Worm (Caenorhabditis elegans): ENCODE data around the gene B0001.7.

Gene B0001.7

ce11 chrIV:12154195-12154677 is at the start of gene B0001.7:
Gene B0001.7 (minus strand): TSS chrIV:12154245.
- no peak for TF ChIP-seq let-607 (tag; optimal IDR thresholded peaks at IDR 0.05)
- TF ChIP-seq pha-4 (tag; optimal IDR thresholded peaks at IDR 0.05): no peak
- TF ChIP-seq F33H1.4 (GFP tag; IDR thresholded peaks at IDR 0.05): peak; percentile 86
- TF ChIP-seq efl-1 (GFP tag; optimal IDR thresholded peaks at IDR 0.05): peak; percentile 69
- TF ChIP-seq ceh-91 (GFP tag; IDR thresholded peaks at IDR 0.05): peak; percentile 65; the same call in 1 of the 2 replicates
- TF ChIP-seq xnd-1 (tag; optimal IDR thresholded peaks at IDR 0.05): peak; percentile 83
- TF ChIP-seq let-526 (GFP tag; IDR thresholded peaks at IDR 0.05): no peak
- TF ChIP-seq snpc-4 (GFP tag; optimal IDR thresholded peaks at IDR 0.05): no peak
- TF ChIP-seq snpc-4 (tag; optimal IDR thresholded peaks at IDR 0.05): peak in 1 of 4 experiments; percentile 36
- TF ChIP-seq K11D2.4 (GFP tag; IDR thresholded peaks at IDR 0.05): no peak
- no peak for TF ChIP-seq Y53F4B.3 (GFP tag; IDR thresholded peaks at IDR 0.05)
- peak; percentile 66 for TF ChIP-seq lin-54 (GFP tag; optimal IDR thresholded peaks at IDR 0.05)
- peak; percentile 76 for TF ChIP-seq madf-8 (GFP tag; conservative IDR thresholded peaks at IDR 0.05)
- no peak for TF ChIP-seq lin-40 (tag; optimal IDR thresholded peaks at IDR 0.05)
- TF ChIP-seq madf-6 (GFP tag; IDR thresholded peaks at IDR 0.05): peak; percentile 88
- no peak for TF ChIP-seq snpc-1.1 (tag; optimal IDR thresholded peaks at IDR 0.05; ENCODE audit: insufficient read depth)
- TF ChIP-seq lsy-27 (tag; optimal IDR thresholded peaks at IDR 0.05; ENCODE audit: borderline replicate concordance, insufficient read depth): no peak
- TF ChIP-seq lsl-1 (GFP tag; optimal IDR thresholded peaks at IDR 0.05): peak; percentile 90
- no peak for TF ChIP-seq ztf-28 (GFP tag; IDR thresholded peaks at IDR 0.05)
- TF ChIP-seq F57C9.4 (tag; optimal IDR thresholded peaks at IDR 0.05): no peak
- TF ChIP-seq attf-5 (GFP tag; optimal IDR thresholded peaks at IDR 0.05): no peak
- TF ChIP-seq egl-44 (GFP tag; IDR thresholded peaks at IDR 0.05): no peak
- peak; percentile 22 for TF ChIP-seq tbp1 (GFP tag; optimal IDR thresholded peaks at IDR 0.05)
- TF ChIP-seq pbrm-1 (GFP tag; IDR thresholded peaks at IDR 0.05): no peak
- TF ChIP-seq aptf-2 (GFP tag; conservative IDR thresholded peaks at IDR 0.05): no peak
- no peak for TF ChIP-seq sea-2 (GFP tag; IDR thresholded peaks at IDR 0.05)
- TF ChIP-seq him-1 (tag; optimal IDR thresholded peaks at IDR 0.05): no peak
- TF ChIP-seq hmg-1.2 (GFP tag; IDR thresholded peaks at IDR 0.05): no peak
- TF ChIP-seq ceh-100 (GFP tag; IDR thresholded peaks at IDR 0.05): no peak
- no peak for TF ChIP-seq ztf-22 (GFP tag; optimal IDR thresholded peaks at IDR 0.05)
- peak; percentile 46; the same call in 1 of the 2 replicates for TF ChIP-seq D2030.7 (GFP tag; IDR thresholded peaks at IDR 0.05)
- TF ChIP-seq T07F8.4 (tag; optimal IDR thresholded peaks at IDR 0.05): no peak
- no peak for TF ChIP-seq atf-7 (tag; optimal IDR thresholded peaks at IDR 0.05)
- no peak for TF ChIP-seq F37B4.10 (GFP tag; IDR thresholded peaks at IDR 0.05)
- no peak for TF ChIP-seq ceh-58 (GFP tag; IDR thresholded peaks at IDR 0.05)
- TF ChIP-seq ama-1 (optimal IDR thresholded peaks at IDR 0.05): no peak
- TF ChIP-seq ama-1 (GFP tag; optimal IDR thresholded peaks at IDR 0.05): no peak
- TF ChIP-seq sdz-38 (tag; optimal IDR thresholded peaks at IDR 0.05): no peak

- TF ChIP-seq atf-7 (tag; optimal IDR thresholded peaks at IDR 0.05): no peak
- TF ChIP-seq Y56A3A.18 (GFP tag; IDR thresholded peaks at IDR 0.05): no peak
- 0 out of 2 replicates have a peak, but pooled peaks have one; percentile 8 for TF ChIP-seq attf-3 (GFP tag; conservative IDR thresholded peaks at IDR 0.05)
Measured at ce11 chrIV:12202949-12203348, 48.9 kb upstream of the B0001.7 start, which contains the start of gene F35G2.1. Gene F35G2.1 (plus strand): TSS chrIV:12203249.
